Fruit fly (Drosophila melanogaster): Measurements from ENCODE around the gene CG15042.

The CG15042 gene

dm6 chrX:18483261-18484218, 44.5 kb downstream of the CG15042 start, which contains the start of gene Hayan (continued):
- TF ChIP-seq tgo (GFP tag; IDR thresholded peaks at IDR 0.05) (no peak), bbx (GFP tag; IDR thresholded peaks at IDR 0.05; ENCODE audit: partially characterized antibody) (no peak), CG11560 (tag; IDR thresholded peaks at IDR 0.05) (no peak), stwl (tag; optimal IDR thresholded peaks at IDR 0.05) (no peak), run (tag; optimal IDR thresholded peaks at IDR 0.05) (no peak), CG12071 (GFP tag; optimal IDR thresholded peaks at IDR 0.05) (no peak), Abd-B (GFP tag; optimal IDR thresholded peaks at IDR 0.05) (no peak), CG9932 (GFP tag; IDR thresholded peaks at IDR 0.05) (0 out of 2 replicates have a peak, but pooled peaks have one; percentile 22), chn (GFP tag; optimal IDR thresholded peaks at IDR 0.05) (no peak), CG7963 (GFP tag; IDR thresholded peaks at IDR 0.05; ENCODE audit: partially characterized antibody) (no peak), Gug (GFP tag; IDR thresholded peaks at IDR 0.05) (no peak), lbe (GFP tag; optimal IDR thresholded peaks at IDR 0.05) (peak; percentile 9), Gsc (GFP tag; IDR thresholded peaks at IDR 0.05) (no peak), Max (GFP tag; optimal IDR thresholded peaks at IDR 0.05) (no peak), fd3F (GFP tag; optimal IDR thresholded peaks at IDR 0.05) (no peak), CG12236 (GFP tag; optimal IDR thresholded peaks at IDR 0.05) (no peak), ERR (GFP tag; optimal IDR thresholded peaks at IDR 0.05) (no peak), Oli (tag; optimal IDR thresholded peaks at IDR 0.05) (no peak), CG14050 (GFP tag; IDR thresholded peaks at IDR 0.05) (no peak), CG10654 (GFP tag; optimal IDR thresholded peaks at IDR 0.05) (no peak), kah (GFP tag; optimal IDR thresholded peaks at IDR 0.05) (no peak), Meics (GFP tag; optimal IDR thresholded peaks at IDR 0.05) (no peak), CG18764 (GFP tag; optimal IDR thresholded peaks at IDR 0.05) (no peak), Opbp (GFP tag; IDR thresholded peaks at IDR 0.05; ENCODE audit: partially characterized antibody) (no peak), chif (GFP tag; optimal IDR thresholded peaks at IDR 0.05) (no peak), CG12104 (GFP tag; optimal IDR thresholded peaks at IDR 0.05) (no peak), bsh (GFP tag; optimal IDR thresholded peaks at IDR 0.05) (peak in 1 of 2 experiments; percentile 25), chinmo (GFP tag; IDR thresholded peaks at IDR 0.05; ENCODE audit: partially characterized antibody) (0 out of 4 replicates have a peak, but pooled peaks have one; percentile 63), phol (tag; optimal IDR thresholded peaks at IDR 0.05) (no peak), CG1602 (GFP tag; optimal IDR thresholded peaks at IDR 0.05) (no peak), h (optimal IDR thresholded peaks at IDR 0.05) (no peak), Mad (GFP tag; optimal IDR thresholded peaks at IDR 0.05) (no peak), Sin3A (optimal IDR thresholded peaks at IDR 0.05) (no peak), Oaz (GFP tag; IDR thresholded peaks at IDR 0.05) (no peak), scrt (GFP tag; optimal IDR thresholded peaks at IDR 0.05) (no peak), mam (GFP tag; optimal IDR thresholded peaks at IDR 0.05) (no peak), usp (GFP tag; optimal IDR thresholded peaks at IDR 0.05) (no peak), Dbx (GFP tag; IDR thresholded peaks at IDR 0.05) (peak; percentile 6; the same call in 1 of the 3 replicates), vnd (GFP tag; IDR thresholded peaks at IDR 0.05; ENCODE audit: partially characterized antibody) (no peak), CG17186 (GFP tag; optimal IDR thresholded peaks at IDR 0.05) (no peak), gfzf (GFP tag; optimal IDR thresholded peaks at IDR 0.05) (no peak), luna (GFP tag; optimal IDR thresholded peaks at IDR 0.05) (no peak), CG12942 (GFP tag; optimal IDR thresholded peaks at IDR 0.05) (no peak), CkIIα-i1 (GFP tag; IDR thresholded peaks at IDR 0.05) (no peak), Sry-β (GFP tag; optimal IDR thresholded peaks at IDR 0.05) (no peak), Atf-2 (GFP tag; optimal IDR thresholded peaks at IDR 0.05) (no peak), aop (GFP tag; IDR thresholded peaks at IDR 0.05) (no peak), lmd (GFP tag; IDR thresholded peaks at IDR 0.05) (no peak), dm (GFP tag; optimal IDR thresholded peaks at IDR 0.05) (no peak), Fer2 (tag; optimal IDR thresholded peaks at IDR 0.05) (no peak)
